Worm (Caenorhabditis elegans): ENCODE data around the gene W02B12.16.

ce11 chrII:11440265-11440664 lies 36.0 kb downstream of the W02B12.16 start, which contains the start of gene VW02B12L.2:
- TF ChIP-seq dao-5 (tag; optimal IDR thresholded peaks at IDR 0.05): no peak
- no peak for TF ChIP-seq W03F9.2 (tag; optimal IDR thresholded peaks at IDR 0.05)

Measured in whole organism, L4/young adult.